Worm (Caenorhabditis elegans): ENCODE data around the gene myo-3.

- TF ChIP-seq unc-39 (tag; optimal IDR thresholded peaks at IDR 0.05), result no peak
- no peak for TF ChIP-seq mdl-1 (tag; optimal IDR thresholded peaks at IDR 0.05)
- TF ChIP-seq nhr-28 (tag; optimal IDR thresholded peaks at IDR 0.05), result no peak
- TF ChIP-seq skn-1 (tag; optimal IDR thresholded peaks at IDR 0.05), result no peak
- TF ChIP-seq php-3 (GFP tag; IDR thresholded peaks at IDR 0.05), result no peak
- no peak for TF ChIP-seq dve-1 (tag; optimal IDR thresholded peaks at IDR 0.05; ENCODE audit: insufficient read depth)
Measured at ce11 chrV:12263723-12264122, 29.6 kb upstream of the myo-3 start, which contains the start of gene ssp-35.
